Worm (Caenorhabditis elegans) whole organism, L4 larva: ENCODE data around the gene sdz-18.
"Not testable (repeated sequence)": the region's sequence is repeated elsewhere in the genome, so short reads cannot be mapped to it uniquely, and the experiment has no call there.

Source experiments
- D1046.2 ChIP-seq: fragments of 200-800 bp; sonication (Bioruptor generic); IDR thresholded peaks from 2 replicates; pipeline ENCODE4 v1.3.6; 2022; ENCODE audit warnings: missing genetic modification characterization, missing compliant biosample characterization
- T20F7.1 ChIP-seq: fragments of 200-800 bp; sonication (Bioruptor generic); optimal IDR thresholded peaks from 2 replicates; lab custom pipeline; 2018; ENCODE audit warnings: mild to moderate bottlenecking, missing genetic modification characterization, missing compliant biosample characterization
- T26A8.4 ChIP-seq: fragments of 200-800 bp; sonication (Bioruptor generic); IDR thresholded peaks from 2 replicates; pipeline ENCODE4 v1.3.6; 2022; ENCODE audit warnings: missing genetic modification characterization, missing compliant biosample characterization
- Y48G9A.11 ChIP-seq: fragments of 200-800 bp; sonication (Bioruptor generic); IDR thresholded peaks from 2 replicates; pipeline ENCODE4 v1.3.6; 2022; ENCODE audit warnings: missing genetic modification reagents, missing genetic modification characterization, missing compliant biosample characterization
- arid-1 ChIP-seq: fragments of 200-800 bp; sonication (Bioruptor generic); conservative IDR thresholded peaks from 2 replicates; pipeline ENCODE4 v1.3.6; 2022; ENCODE audit warnings: missing genetic modification reagents, missing genetic modification characterization, missing compliant biosample characterization
- attf-4 ChIP-seq: sonication (generic microtip); optimal IDR thresholded peaks from 3 replicates; lab custom pipeline; 2017; ENCODE audit warnings: missing biosample characterization, missing genetic modification characterization
- ceh-32 ChIP-seq: sonication (generic microtip); optimal IDR thresholded peaks from 2 replicates; lab custom pipeline; 2016; ENCODE audit warnings: mild to moderate bottlenecking, missing genetic modification characterization, missing compliant biosample characterization; ENCODE audit not compliant: poor library complexity
- daf-12 ChIP-seq: fragments of 150-350 bp; optimal IDR thresholded peaks from 2 replicates; lab custom pipeline; 2014; ENCODE audit warnings: missing biosample characterization, missing genetic modification reagents, missing genetic modification characterization
- daf-16 ChIP-seq, 3 experiments: sonication (generic microtip); optimal IDR thresholded peaks; 2 replicates each; lab custom pipeline; 2016 to 2017; ENCODE audit warnings: missing genetic modification characterization in 3 of 3, missing genetic modification reagents in 3 of 3, mild to moderate bottlenecking in 2 of 3, missing compliant biosample characterization in 2 of 3, missing biosample characterization in 1 of 3, moderate library complexity in 1 of 3
- daf-8 ChIP-seq: fragments of 200-800 bp; sonication (Bioruptor generic); IDR thresholded peaks from 2 replicates; pipeline ENCODE4 v1.3.6; 2022; ENCODE audit warnings: missing genetic modification characterization, missing compliant biosample characterization
- dmd-6 ChIP-seq: fragments of 200-800 bp; sonication (Bioruptor generic); IDR thresholded peaks from 2 replicates; pipeline ENCODE4 v1.3.6; 2022; ENCODE audit warnings: missing genetic modification reagents, missing genetic modification characterization, missing compliant biosample characterization
- dmd-9 ChIP-seq: fragments of 200-800 bp; sonication (Bioruptor generic); IDR thresholded peaks from 2 replicates; pipeline ENCODE4 v1.3.6; 2022; ENCODE audit warnings: missing genetic modification reagents, missing genetic modification characterization, missing compliant biosample characterization
- duxl-1 ChIP-seq: sonication (generic microtip); optimal IDR thresholded peaks from 2 replicates; lab custom pipeline; 2016; ENCODE audit warnings: mild to moderate bottlenecking, missing genetic modification characterization, moderate library complexity, missing compliant biosample characterization; ENCODE audit not compliant: poor library complexity
- hlh-11 ChIP-seq: fragments of 200-800 bp; sonication (Bioruptor generic); optimal IDR thresholded peaks from 2 replicates; lab custom pipeline; 2018; ENCODE audit warnings: mild to moderate bottlenecking, missing genetic modification characterization, missing compliant biosample characterization
- hmg-1.1 ChIP-seq: fragments of 200-800 bp; sonication (Bioruptor generic); IDR thresholded peaks from 2 replicates; pipeline ENCODE4 v1.3.6; 2022; ENCODE audit warnings: missing genetic modification reagents, missing genetic modification characterization, missing compliant biosample characterization
- jun-1 ChIP-seq: fragments of 150-350 bp; optimal IDR thresholded peaks from 2 replicates; lab custom pipeline; 2014; ENCODE audit warnings: missing biosample characterization, missing genetic modification reagents, missing genetic modification characterization
- lin-1 ChIP-seq: fragments of 200-800 bp; sonication (Bioruptor generic); IDR thresholded peaks from 2 replicates; pipeline ENCODE4 v1.3.6; 2022; ENCODE audit warnings: missing genetic modification reagents, missing genetic modification characterization, missing compliant biosample characterization
- lir-3 ChIP-seq: sonication (generic microtip); optimal IDR thresholded peaks from 2 replicates; lab custom pipeline; 2016; ENCODE audit warnings: mild to moderate bottlenecking, missing genetic modification characterization, missing compliant biosample characterization
- mes-2 ChIP-seq: sonication (generic microtip); optimal IDR thresholded peaks from 2 replicates; lab custom pipeline; 2016; ENCODE audit warnings: missing genotype, mild to moderate bottlenecking, missing genetic modification characterization, missing compliant biosample characterization; ENCODE audit not compliant: poor library complexity, severe bottlenecking
- nhr-10 ChIP-seq: fragments of 150-350 bp; optimal IDR thresholded peaks from 2 replicates; lab custom pipeline; 2014; ENCODE audit warnings: missing biosample characterization, missing genetic modification characterization
- nhr-25 ChIP-seq: sonication (generic microtip); optimal IDR thresholded peaks from 2 replicates; lab custom pipeline; 2017; ENCODE audit warnings: missing genetic modification characterization, mild to moderate bottlenecking, missing compliant biosample characterization, antibody characterized with exemption, moderate library complexity, borderline replicate concordance; ENCODE audit not compliant: insufficient read depth
- nhr-28 ChIP-seq: fragments of 150-350 bp; optimal IDR thresholded peaks from 2 replicates; lab custom pipeline; 2014; ENCODE audit warnings: missing biosample characterization, missing genetic modification characterization
- nhr-41 ChIP-seq: fragments of 200-800 bp; sonication (Bioruptor generic); IDR thresholded peaks from 2 replicates; pipeline ENCODE4 v1.3.6; 2022; ENCODE audit warnings: missing genetic modification reagents, missing genetic modification characterization, missing compliant biosample characterization
- nhr-42 ChIP-seq: fragments of 200-800 bp; sonication (Bioruptor generic); IDR thresholded peaks from 2 replicates; pipeline ENCODE4 v1.3.6; 2022; ENCODE audit warnings: missing genetic modification characterization, missing compliant biosample characterization
- php-3 ChIP-seq: fragments of 200-800 bp; sonication (Bioruptor generic); IDR thresholded peaks from 2 replicates; pipeline ENCODE4 v1.3.6; 2022; ENCODE audit warnings: missing genetic modification reagents, missing genetic modification characterization, missing compliant biosample characterization
- pqm-1 ChIP-seq: sonication (generic microtip); optimal IDR thresholded peaks from 2 replicates; lab custom pipeline; 2017; ENCODE audit warnings: missing biosample characterization, missing genetic modification characterization
- sdz-12 ChIP-seq: fragments of 200-800 bp; sonication (Bioruptor generic); optimal IDR thresholded peaks from 2 replicates; lab custom pipeline; 2018; ENCODE audit warnings: mild to moderate bottlenecking, missing genetic modification characterization, missing compliant biosample characterization
- set-16 ChIP-seq: fragments of 200-800 bp; sonication (Bioruptor generic); IDR thresholded peaks from 2 replicates; pipeline ENCODE4 v1.3.6; 2022; ENCODE audit warnings: missing genetic modification reagents, missing genetic modification characterization, missing compliant biosample characterization
- tra-1 ChIP-seq: fragments of 200-800 bp; sonication (Bioruptor generic); IDR thresholded peaks from 2 replicates; pipeline ENCODE4 v1.3.6; 2022; ENCODE audit warnings: missing genetic modification reagents, missing genetic modification characterization, missing compliant biosample characterization
- unc-62 ChIP-seq, 3 experiments: fragments of 150-350 bp in 1 of 3; sonication (generic microtip); optimal IDR thresholded peaks in 2 of 3; peaks in 1 of 3; 1 replicate in 1 of 3; 2 replicates in 2 of 3; lab custom pipeline; 2014 to 2017; ENCODE audit warnings: missing biosample characterization in 3 of 3, missing genetic modification characterization in 3 of 3, missing genetic modification reagents in 3 of 3, missing genotype in 1 of 3
- zfp-2 ChIP-seq: sonication (generic microtip); optimal IDR thresholded peaks from 2 replicates; lab custom pipeline; 2016; ENCODE audit warnings: mild to moderate bottlenecking, missing genetic modification characterization, missing compliant biosample characterization
- zfp-3 ChIP-seq: fragments of 200-800 bp; sonication (Bioruptor generic); conservative IDR thresholded peaks from 2 replicates; pipeline ENCODE4 v1.3.6; 2022; ENCODE audit warnings: missing genetic modification reagents, missing genetic modification characterization, missing compliant biosample characterization
- zip-11 ChIP-seq: fragments of 200-800 bp; sonication (Bioruptor generic); IDR thresholded peaks from 2 replicates; pipeline ENCODE4 v1.3.6; 2022; ENCODE audit warnings: missing genetic modification characterization, missing compliant biosample characterization
- zip-2 ChIP-seq: fragments of 150-350 bp; optimal IDR thresholded peaks from 2 replicates; lab custom pipeline; 2014; ENCODE audit warnings: missing biosample characterization, missing genetic modification characterization

Gene sdz-18

ce11 chrII:1661300-1661838, 44.9 kb downstream of the sdz-18 start:
- TF ChIP-seq dmd-6 = peak; percentile 23; the same call in 1 of the 2 replicates
- 0 out of 2 replicates have a peak, but pooled peaks have one; percentile 24 for TF ChIP-seq D1046.2 (GFP tag; lab: Robert Waterston, UW)
- TF ChIP-seq tra-1 (GFP tag; lab: Robert Waterston, UW) = 0 out of 2 replicates have a peak, but pooled peaks have one; percentile 16
- TF ChIP-seq hmg-1.1 (GFP tag; lab: Robert Waterston, UW) = peak; percentile 49
- TF ChIP-seq Y48G9A.11 = peak; percentile 72
- TF ChIP-seq T26A8.4 (GFP tag; lab: Robert Waterston, UW) = 0 out of 2 replicates have a peak, but pooled peaks have one; percentile 43
- TF ChIP-seq mes-2 = peak; percentile 26
- peak; percentile 51 for TF ChIP-seq duxl-1 (tag; lab: Kevin White, UChicago)

DNA sequence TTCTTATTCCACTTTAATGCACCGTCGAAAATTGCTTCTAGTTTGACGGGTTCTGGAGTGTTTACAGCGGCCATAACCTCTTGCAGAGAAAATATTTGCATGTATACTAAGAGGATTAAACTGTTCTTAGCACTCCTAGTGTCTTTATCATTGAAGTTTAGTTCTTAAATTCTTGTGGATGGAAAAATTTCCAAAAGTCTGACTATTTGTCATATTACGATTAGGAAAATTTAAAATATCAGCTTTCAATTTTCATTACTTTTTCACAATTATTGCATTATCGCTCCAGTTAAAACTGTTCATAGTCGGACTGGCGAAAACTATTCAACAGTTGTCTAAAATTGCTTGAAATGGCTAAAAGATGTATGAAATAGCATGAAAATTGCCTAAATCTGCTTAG, 45.4 kb downstream of the sdz-18 start, which contains the start of gene ZC204.13:
Gene ZC204.13 (minus strand): TSS at position 101 of the 400 bp plus-strand sequence.
- TF ChIP-seq arid-1, php-3, set-16 (GFP tag; lab: Robert Waterston, UW): not testable (repeated sequence)

ce11 chrII:1659729-1660128, 46.6 kb downstream of the sdz-18 start:
- TF ChIP-seq nhr-28 (tag; lab: Kevin White, UChicago) = peak; percentile 47
- TF ChIP-seq dmd-6 = peak; percentile 88
- TF ChIP-seq lin-1 (GFP tag; lab: Robert Waterston, UW) = peak; percentile 43; the same call in 1 of the 2 replicates
- TF ChIP-seq T26A8.4 (GFP tag; lab: Robert Waterston, UW) = 0 out of 2 replicates have a peak, but pooled peaks have one; percentile 45
- peak; percentile 26 for TF ChIP-seq duxl-1 (tag; lab: Kevin White, UChicago)
- TF ChIP-seq pqm-1 (tag; lab: Kevin White, UChicago) = peak; percentile 68
- peak; percentile 36 for TF ChIP-seq hlh-11 (tag; lab: Kevin White, UChicago)
- TF ChIP-seq nhr-41 (GFP tag; lab: Robert Waterston, UW) = 0 out of 2 replicates have a peak, but pooled peaks have one; percentile 14
- peak; percentile 55; the same call in 1 of the 2 replicates for TF ChIP-seq tra-1 (GFP tag; lab: Robert Waterston, UW)
- 0 out of 2 replicates have a peak, but pooled peaks have one; percentile 27 for TF ChIP-seq dmd-9 (GFP tag; lab: Robert Waterston, UW)
- TF ChIP-seq php-3 (GFP tag; lab: Robert Waterston, UW) = peak; percentile 70
- not testable (repeated sequence) for TF ChIP-seq daf-16 (GFP tag; optimal IDR thresholded peaks at IDR 0.05; lab: Kevin White, UChicago)
- TF ChIP-seq daf-16 (tag; optimal IDR thresholded peaks at IDR 0.05; lab: Kevin White, UChicago) = peak; percentile 48

DNA sequence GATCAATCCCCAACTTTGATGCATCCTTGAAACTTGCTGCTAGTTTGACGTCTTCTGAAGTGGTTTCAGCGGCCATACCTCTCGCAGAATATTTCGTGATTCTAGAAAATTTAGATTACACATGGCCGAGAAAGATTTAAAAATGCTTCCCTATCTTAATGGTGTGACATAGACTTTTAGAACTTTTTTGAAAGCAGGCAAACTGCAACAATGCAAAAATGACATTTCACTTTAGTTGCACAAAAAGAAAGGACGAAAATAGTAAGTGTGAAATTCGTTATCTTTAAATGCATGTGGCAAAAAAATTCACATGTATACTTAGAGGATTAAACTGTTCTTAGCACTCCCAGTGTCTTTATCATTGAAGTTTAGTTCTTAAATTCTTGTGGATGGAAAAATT, 49.1 kb downstream of the sdz-18 start, which contains the start of gene ZC204.12:
Gene ZC204.12 (minus strand): TSS at position 101 of the 400 bp plus-strand sequence.
- TF ChIP-seq zfp-2 (tag; lab: Kevin White, UChicago) (no peak), mes-2 (no peak), unc-62 (GFP tag; optimal IDR thresholded peaks at IDR 0.05 in 1 of 2; lab: Kevin White, UChicago) (no peak), unc-62 (tag; optimal IDR thresholded peaks at IDR 0.05; lab: Kevin White, UChicago) (no peak), lir-3 (tag; lab: Kevin White, UChicago) (no peak), zfp-3 (no peak), jun-1 (tag; lab: Kevin White, UChicago) (no peak), tra-1 (GFP tag; lab: Robert Waterston, UW) (no peak), nhr-10 (tag; lab: Kevin White, UChicago) (no peak), nhr-25 (no peak), daf-12 (tag; lab: Kevin White, UChicago) (no peak)
- TF ChIP-seq, all 104 proteins: peak for 0

DNA sequence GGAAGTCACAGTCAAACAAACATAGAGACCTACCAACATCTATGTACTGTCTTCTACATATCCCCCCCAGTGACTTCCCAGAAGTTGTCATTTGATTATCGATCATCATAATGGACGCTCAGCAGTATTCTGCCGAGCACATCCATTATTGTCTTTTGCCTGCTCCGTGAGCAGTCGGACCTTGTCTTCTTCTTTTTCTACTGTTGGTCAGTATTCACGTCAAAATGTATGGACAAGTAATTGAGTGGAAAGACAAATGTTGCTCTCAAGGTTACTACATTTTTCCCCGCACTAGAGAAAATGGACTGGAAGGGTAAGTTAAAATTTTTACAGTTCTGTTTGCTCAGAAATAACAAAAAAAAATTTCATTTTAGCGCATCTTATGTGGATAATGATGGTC, 51.4 kb downstream of the sdz-18 start, which contains the start of gene btb-12:
Gene btb-12 (plus strand): TSS at position 301 of the 400 bp plus-strand sequence.
- no peak for TF ChIP-seq T20F7.1 (GFP tag; lab: Kevin White, UChicago)
- no peak for TF ChIP-seq ceh-32
- no peak for TF ChIP-seq sdz-12 (GFP tag; lab: Kevin White, UChicago)
- TF ChIP-seq dmd-9 (GFP tag; lab: Robert Waterston, UW) = no peak
- no peak for TF ChIP-seq daf-8 (GFP tag; lab: Robert Waterston, UW)
- no peak for TF ChIP-seq nhr-28 (tag; lab: Kevin White, UChicago)
- no peak for TF ChIP-seq nhr-42
- no peak for TF ChIP-seq attf-4 (tag; lab: Kevin White, UChicago)
- no peak for TF ChIP-seq zip-2 (tag; lab: Kevin White, UChicago)
- TF ChIP-seq zip-11 (GFP tag; lab: Robert Waterston, UW) = no peak
